Fruit fly (Drosophila melanogaster): ENCODE data around the gene CG7579.

Gene CG7579

DNA sequence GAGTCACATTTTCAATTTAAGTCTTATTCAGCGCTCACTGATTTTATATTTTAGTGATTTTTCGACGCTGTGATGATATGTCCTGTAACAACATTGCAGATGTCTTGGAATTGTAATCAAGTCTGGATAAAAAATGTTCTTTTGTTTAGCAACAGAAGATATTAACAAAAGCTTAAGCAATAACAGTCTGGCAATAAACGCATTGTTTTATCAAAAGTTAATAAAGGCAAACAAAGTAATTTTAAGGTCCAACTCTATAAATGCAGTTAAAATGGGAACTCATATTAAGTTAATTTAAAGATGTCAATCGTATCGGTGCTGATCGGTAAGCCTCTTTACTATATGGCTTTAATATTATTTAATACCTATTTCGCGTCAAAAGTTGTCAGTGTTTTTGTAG lies 21.7 kb downstream of the CG7579 start, which contains the start of gene CG43082:
CG43082 (plus strand) TSS at position 301 of the 400 bp plus-strand sequence.
- TF ChIP-seq CG11902 (GFP tag; optimal IDR thresholded peaks at IDR 0.05) (no peak), Smox (GFP tag; optimal IDR thresholded peaks at IDR 0.05) (no peak), fkh (GFP tag; optimal IDR thresholded peaks at IDR 0.05) (no peak), CG32006 (GFP tag; optimal IDR thresholded peaks at IDR 0.05) (no peak), CG6854 (GFP tag; optimal IDR thresholded peaks at IDR 0.05) (no peak), CG34406 (GFP tag; optimal IDR thresholded peaks at IDR 0.05) (no peak), Eip75B (GFP tag; optimal IDR thresholded peaks at IDR 0.05) (no peak), acj6 (GFP tag; optimal IDR thresholded peaks at IDR 0.05) (no peak), CG10669 (GFP tag; optimal IDR thresholded peaks at IDR 0.05) (no peak), Ets21C (GFP tag; optimal IDR thresholded peaks at IDR 0.05) (no peak), dac (GFP tag; optimal IDR thresholded peaks at IDR 0.05) (no peak), Hr39 (GFP tag; optimal IDR thresholded peaks at IDR 0.05) (no peak), CG11762 (GFP tag; optimal IDR thresholded peaks at IDR 0.05; ENCODE audit: insufficient read depth) (no peak), OdsH (GFP tag; optimal IDR thresholded peaks at IDR 0.05) (no peak)

DNA sequence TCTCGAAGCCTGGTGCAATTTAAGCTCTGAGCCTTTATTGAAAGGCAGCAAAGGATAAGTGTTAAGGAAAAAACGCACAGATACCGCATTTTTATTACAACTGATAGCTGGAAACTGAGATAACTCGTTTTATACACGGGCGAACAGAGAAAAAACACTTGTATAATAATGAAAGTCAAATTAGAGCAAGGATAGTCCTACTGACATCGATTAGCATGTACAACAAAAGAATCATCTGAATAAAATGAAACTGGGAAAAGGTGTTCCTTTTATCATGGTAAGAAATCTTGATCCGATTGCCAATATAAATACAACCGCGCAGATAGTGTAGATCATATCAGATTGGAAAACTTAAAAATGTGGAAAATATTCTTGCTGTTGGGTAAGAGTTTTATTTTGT lies 22.3 kb downstream of the CG7579 start, which contains the start of the genes Eig71Ej and Eig71Ek:
Eig71Ej (minus strand) TSS at position 101 of the 400 bp plus-strand sequence.
Eig71Ek (plus strand) TSS at position 334 of the 400 bp plus-strand sequence.
- TF ChIP-seq CG8319 (GFP tag; optimal IDR thresholded peaks at IDR 0.05) = no peak
- TF ChIP-seq esn (GFP tag; optimal IDR thresholded peaks at IDR 0.05) = no peak
- no peak for TF ChIP-seq Ets21C (GFP tag; optimal IDR thresholded peaks at IDR 0.05)
- no peak for TF ChIP-seq CG34406 (GFP tag; optimal IDR thresholded peaks at IDR 0.05)
- no peak for TF ChIP-seq Eip75B (GFP tag; optimal IDR thresholded peaks at IDR 0.05)
- no peak for TF ChIP-seq Eip93F (GFP tag; optimal IDR thresholded peaks at IDR 0.05)
- TF ChIP-seq CG32006 (GFP tag; optimal IDR thresholded peaks at IDR 0.05) = no peak
- TF ChIP-seq Ets96B (tag; optimal IDR thresholded peaks at IDR 0.05) = no peak
- no peak for TF ChIP-seq CG9139 (GFP tag; optimal IDR thresholded peaks at IDR 0.05)
- TF ChIP-seq salr (GFP tag; optimal IDR thresholded peaks at IDR 0.05) = no peak

DNA sequence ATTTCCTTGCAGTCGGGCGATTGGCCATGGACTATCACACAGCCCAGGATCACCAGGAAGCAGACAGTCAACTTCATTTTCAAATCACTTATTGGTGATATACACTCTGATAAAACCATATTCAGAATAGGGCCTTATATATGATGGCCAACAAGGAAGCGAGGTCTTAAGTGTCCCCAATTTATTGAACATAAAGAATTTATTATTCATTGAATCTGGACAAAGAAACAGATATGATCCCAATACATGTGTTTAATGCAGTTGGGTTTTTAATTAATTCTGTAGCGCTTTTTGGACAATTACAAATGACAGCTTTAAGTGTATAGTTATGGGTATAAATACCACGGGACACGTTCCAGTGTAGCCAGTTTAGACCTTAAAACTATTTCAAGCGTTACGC lies 23.9 kb downstream of the CG7579 start, which contains the start of the genes Eig71Eh and Eig71Ei:
Eig71Eh (minus strand) TSS at position 101 of the 400 bp plus-strand sequence.
Eig71Ei (plus strand) TSS at position 367 of the 400 bp plus-strand sequence.
- TF ChIP-seq CG3032 (tag; optimal IDR thresholded peaks at IDR 0.05) (no peak), cyc (GFP tag; optimal IDR thresholded peaks at IDR 0.05) (no peak), topi (GFP tag; optimal IDR thresholded peaks at IDR 0.05) (no peak), CG31627 (GFP tag; optimal IDR thresholded peaks at IDR 0.05) (no peak), CG6276 (GFP tag; optimal IDR thresholded peaks at IDR 0.05) (no peak), Blimp-1 (GFP tag; optimal IDR thresholded peaks at IDR 0.05) (no peak), Eip93F (GFP tag; optimal IDR thresholded peaks at IDR 0.05) (no peak), CG6792 (GFP tag; optimal IDR thresholded peaks at IDR 0.05) (no peak), Hr4 (GFP tag; optimal IDR thresholded peaks at IDR 0.05) (no peak), CG8119 (GFP tag; IDR thresholded peaks at IDR 0.05) (no peak), CG6808 (GFP tag; optimal IDR thresholded peaks at IDR 0.05) (no peak), fd85E (GFP tag; optimal IDR thresholded peaks at IDR 0.05) (no peak), Met (GFP tag; optimal IDR thresholded peaks at IDR 0.05) (no peak), CG10669 (GFP tag; optimal IDR thresholded peaks at IDR 0.05) (no peak), CG6163 (GFP tag; IDR thresholded peaks at IDR 0.05) (no peak), vri (GFP tag; optimal IDR thresholded peaks at IDR 0.05) (no peak), acj6 (GFP tag; optimal IDR thresholded peaks at IDR 0.05) (no peak)

DNA sequence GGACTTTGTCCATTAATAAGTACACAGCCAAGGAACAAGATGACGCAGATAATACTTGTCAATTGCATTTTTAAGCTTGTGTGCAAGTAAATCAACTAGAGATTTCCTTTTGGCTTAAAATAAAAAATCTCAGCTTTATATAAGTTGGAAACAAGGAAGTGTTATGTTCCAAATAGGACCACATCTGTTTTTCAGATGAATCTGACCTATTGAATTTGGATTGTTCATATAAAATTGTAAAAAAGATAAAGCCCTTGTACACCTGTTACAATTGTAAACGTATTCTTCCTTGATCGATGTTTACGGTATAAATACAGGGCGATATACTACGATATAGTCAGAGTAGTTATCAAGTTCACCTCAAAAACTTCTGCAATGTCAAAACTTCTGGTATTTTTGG lies 26.0 kb downstream of the CG7579 start, which contains the start of the genes Eig71Ef and Eig71Eg:
Eig71Ef (minus strand) TSS at position 101 of the 400 bp plus-strand sequence.
Eig71Eg (plus strand) TSS at position 339 of the 400 bp plus-strand sequence.
- no peak for TF ChIP-seq cyc (GFP tag; optimal IDR thresholded peaks at IDR 0.05)
- TF ChIP-seq vri (GFP tag; optimal IDR thresholded peaks at IDR 0.05) = no peak
- TF ChIP-seq OdsH (GFP tag; optimal IDR thresholded peaks at IDR 0.05) = no peak
- TF ChIP-seq Eip75B (GFP tag; optimal IDR thresholded peaks at IDR 0.05) = no peak
- no peak for TF ChIP-seq CG15336 (GFP tag; IDR thresholded peaks at IDR 0.05)
- no peak for TF ChIP-seq CG8319 (GFP tag; optimal IDR thresholded peaks at IDR 0.05)
- no peak for TF ChIP-seq CG16779 (tag; optimal IDR thresholded peaks at IDR 0.05)
- no peak for TF ChIP-seq CG8119 (GFP tag; IDR thresholded peaks at IDR 0.05)
- no peak for TF ChIP-seq topi (GFP tag; optimal IDR thresholded peaks at IDR 0.05)
- no peak for TF ChIP-seq CG31627 (GFP tag; optimal IDR thresholded peaks at IDR 0.05)
- TF ChIP-seq CG6792 (GFP tag; optimal IDR thresholded peaks at IDR 0.05) = no peak
